Worm (Caenorhabditis elegans) whole organism, midembryonic: ENCODE data around the gene lin-32.

Experiments
- flt-1 ChIP-seq: fragments of 200-800 bp; sonication (Bioruptor generic); IDR thresholded peaks from 2 replicates; pipeline ENCODE4 v1.3.6; 2022; ENCODE audit warnings: missing genetic modification characterization, missing compliant biosample characterization
- med-1 ChIP-seq: sonication (generic microtip); optimal IDR thresholded peaks from 2 replicates; lab custom pipeline; 2017; ENCODE audit warnings: missing genetic modification characterization, mild to moderate bottlenecking, missing compliant biosample characterization, antibody characterized with exemption, missing genetic modification reagents; ENCODE audit not compliant: insufficient read depth
- ztf-23 ChIP-seq: fragments of 200-800 bp; sonication (Bioruptor generic); IDR thresholded peaks from 2 replicates; pipeline ENCODE4 v1.3.6; 2022; ENCODE audit warnings: missing genetic modification reagents, missing genetic modification characterization, missing compliant biosample characterization

ce11 chrX:2266366-2266765 is 36.4 kb upstream of the lin-32 start:
- TF ChIP-seq flt-1 (GFP tag; lab: Robert Waterston, UW) (no peak), ztf-23 (GFP tag; lab: Robert Waterston, UW) (no peak), med-1 (GFP tag; lab: Kevin White, UChicago) (no peak)
